Fruit fly (Drosophila melanogaster) whole organism, prepupa: Measurements from ENCODE around the gene CG15202.

Source experiments
- Blimp-1 ChIP-seq: fragments of 200-800 bp; sonication (Bioruptor generic); optimal IDR thresholded peaks from 3 replicates; lab custom pipeline; 2017; ENCODE audit warnings: missing biosample characterization, missing genetic modification characterization, mild to moderate bottlenecking, moderate library complexity, missing genetic modification reagents
- CG10631 ChIP-seq: fragments of 200-800 bp; sonication (Bioruptor generic); optimal IDR thresholded peaks from 2 replicates; lab custom pipeline; 2016; ENCODE audit warnings: missing biosample characterization, missing genetic modification characterization
- CG10669 ChIP-seq: fragments of 200-800 bp; sonication (Bioruptor generic); optimal IDR thresholded peaks from 3 replicates; lab custom pipeline; 2018; ENCODE audit warnings: missing biosample characterization, mild to moderate bottlenecking, missing genetic modification characterization, moderate library complexity
- CG11294 ChIP-seq: fragments of 200-800 bp; sonication (Bioruptor generic); IDR thresholded peaks from 2 replicates; pipeline ENCODE4 v1.3.6; 2022; ENCODE audit warnings: missing biosample characterization, missing genetic modification characterization
- CG11762 ChIP-seq: fragments of 200-800 bp; sonication (Bioruptor generic); optimal IDR thresholded peaks from 3 replicates; lab custom pipeline; 2016; ENCODE audit warnings: missing biosample characterization, missing genetic modification characterization; ENCODE audit not compliant: insufficient read depth
- CG11902 ChIP-seq: fragments of 200-800 bp; sonication (Bioruptor generic); optimal IDR thresholded peaks from 3 replicates; lab custom pipeline; 2016; ENCODE audit warnings: missing biosample characterization, missing genetic modification characterization
- CG15336 ChIP-seq: fragments of 200-800 bp; sonication (Bioruptor generic); IDR thresholded peaks from 2 replicates; pipeline ENCODE4 v1.3.6; 2022; ENCODE audit warnings: missing biosample characterization, missing genetic modification characterization
- CG1621 ChIP-seq: fragments of 200-800 bp; sonication (Bioruptor generic); optimal IDR thresholded peaks from 3 replicates; lab custom pipeline; 2018; ENCODE audit warnings: missing biosample characterization, mild to moderate bottlenecking, missing genetic modification characterization
- CG16779 ChIP-seq: fragments of 200-800 bp; sonication (Bioruptor generic); optimal IDR thresholded peaks from 3 replicates; lab custom pipeline; 2017; ENCODE audit warnings: missing biosample characterization, mild to moderate bottlenecking, missing genetic modification characterization
- CG3032 ChIP-seq: fragments of 200-800 bp; optimal IDR thresholded peaks from 2 replicates; lab custom pipeline; 2019; ENCODE audit warnings: missing biosample characterization, mild to moderate bottlenecking, missing genetic modification characterization, moderate library complexity
- CG31627 ChIP-seq: fragments of 200-800 bp; sonication (Bioruptor generic); optimal IDR thresholded peaks from 3 replicates; lab custom pipeline; 2016; ENCODE audit warnings: missing biosample characterization, missing genetic modification characterization
- CG32006 ChIP-seq: fragments of 200-800 bp; sonication (Bioruptor generic); optimal IDR thresholded peaks from 3 replicates; lab custom pipeline; 2017; ENCODE audit warnings: missing biosample characterization, mild to moderate bottlenecking, missing genetic modification characterization
- CG34406 ChIP-seq: fragments of 200-800 bp; sonication (Bioruptor generic); optimal IDR thresholded peaks from 3 replicates; lab custom pipeline; 2016; ENCODE audit warnings: missing biosample characterization, missing genetic modification characterization
- CG3919 ChIP-seq: fragments of 200-800 bp; sonication (Bioruptor generic); optimal IDR thresholded peaks from 3 replicates; lab custom pipeline; 2016; ENCODE audit warnings: missing biosample characterization, missing genetic modification characterization
- CG4318 ChIP-seq: fragments of 200-800 bp; sonication (Bioruptor generic); optimal IDR thresholded peaks from 3 replicates; lab custom pipeline; 2017; ENCODE audit warnings: missing biosample characterization, mild to moderate bottlenecking, missing genetic modification characterization
- CG6163 ChIP-seq: fragments of 200-800 bp; sonication (Bioruptor generic); IDR thresholded peaks from 3 replicates; pipeline ENCODE4 v1.3.6; 2022; ENCODE audit warnings: missing biosample characterization, missing genetic modification characterization
- CG6276 ChIP-seq: fragments of 200-800 bp; sonication (Bioruptor generic); optimal IDR thresholded peaks from 2 replicates; lab custom pipeline; 2017; ENCODE audit warnings: missing biosample characterization, mild to moderate bottlenecking, missing genetic modification characterization
- CG6792 ChIP-seq: fragments of 200-800 bp; sonication (Bioruptor generic); optimal IDR thresholded peaks from 3 replicates; lab custom pipeline; 2016; ENCODE audit warnings: missing biosample characterization, missing genetic modification characterization
- CG7368 ChIP-seq: fragments of 200-800 bp; sonication (Bioruptor generic); optimal IDR thresholded peaks from 3 replicates; lab custom pipeline; 2016; ENCODE audit warnings: missing biosample characterization, missing genetic modification characterization
- CG8119 ChIP-seq: fragments of 200-800 bp; sonication (Bioruptor generic); IDR thresholded peaks from 3 replicates; pipeline ENCODE4 v1.3.6; 2022; ENCODE audit warnings: missing biosample characterization, missing genetic modification characterization
- CG8319 ChIP-seq: fragments of 200-800 bp; sonication (Bioruptor generic); optimal IDR thresholded peaks from 3 replicates; lab custom pipeline; 2016; ENCODE audit warnings: missing biosample characterization, missing genetic modification characterization
- CG8632 ChIP-seq: fragments of 200-800 bp; sonication (Bioruptor generic); optimal IDR thresholded peaks from 3 replicates; lab custom pipeline; 2016; ENCODE audit warnings: missing biosample characterization, missing genetic modification characterization
- CG9139 ChIP-seq: fragments of 200-800 bp; sonication (Bioruptor generic); optimal IDR thresholded peaks from 3 replicates; lab custom pipeline; 2017; ENCODE audit warnings: missing biosample characterization, mild to moderate bottlenecking, missing genetic modification characterization
- Eip75B ChIP-seq: fragments of 200-800 bp; sonication (Bioruptor generic); optimal IDR thresholded peaks from 3 replicates; lab custom pipeline; 2016; ENCODE audit warnings: missing biosample characterization, missing genetic modification characterization
- Eip78C ChIP-seq: fragments of 200-800 bp; sonication (Bioruptor generic); peaks from one replicate; lab custom pipeline; 2016; ENCODE audit warnings: missing biosample characterization, missing genetic modification characterization
- Ets21C ChIP-seq: fragments of 200-800 bp; sonication (Bioruptor generic); optimal IDR thresholded peaks from 3 replicates; lab custom pipeline; 2016; ENCODE audit warnings: missing biosample characterization, missing genetic modification characterization
- Ets96B ChIP-seq: fragments of 200-800 bp; optimal IDR thresholded peaks from 2 replicates; lab custom pipeline; 2019; ENCODE audit warnings: missing biosample characterization, mild to moderate bottlenecking, missing genetic modification characterization, moderate library complexity
- Gug ChIP-seq: fragments of 200-800 bp; sonication (Bioruptor generic); IDR thresholded peaks from 2 replicates; pipeline ENCODE4 v1.3.6; 2022; ENCODE audit warnings: missing biosample characterization, missing genetic modification characterization
- Hr39 ChIP-seq: fragments of 200-800 bp; sonication (Bioruptor generic); optimal IDR thresholded peaks from 2 replicates; lab custom pipeline; 2016; ENCODE audit warnings: missing biosample characterization, missing genetic modification characterization
- Hr4 ChIP-seq: fragments of 200-800 bp; sonication (Bioruptor generic); optimal IDR thresholded peaks from 3 replicates; lab custom pipeline; 2016; ENCODE audit warnings: missing biosample characterization, missing genetic modification characterization
- Lpt ChIP-seq: fragments of 200-800 bp; sonication (Bioruptor generic); optimal IDR thresholded peaks from 3 replicates; lab custom pipeline; 2016; ENCODE audit warnings: missing biosample characterization, missing genetic modification characterization
- Smox ChIP-seq: fragments of 200-800 bp; sonication (Bioruptor generic); optimal IDR thresholded peaks from 3 replicates; lab custom pipeline; 2016; ENCODE audit warnings: missing biosample characterization, missing genetic modification characterization
- Sox102F ChIP-seq: fragments of 200-800 bp; sonication (Bioruptor generic); optimal IDR thresholded peaks from 2 replicates; lab custom pipeline; 2016; ENCODE audit warnings: missing biosample characterization, mild to moderate bottlenecking, missing genetic modification characterization
- Sox14 ChIP-seq: fragments of 200-800 bp; sonication (Bioruptor generic); optimal IDR thresholded peaks from 3 replicates; lab custom pipeline; 2016; ENCODE audit warnings: missing biosample characterization, missing genetic modification characterization
- Sox15 ChIP-seq: fragments of 200-800 bp; sonication (Bioruptor generic); optimal IDR thresholded peaks from 3 replicates; lab custom pipeline; 2016; ENCODE audit warnings: missing biosample characterization, missing genetic modification characterization
- achi ChIP-seq: fragments of 200-800 bp; sonication (Bioruptor generic); optimal IDR thresholded peaks from 3 replicates; lab custom pipeline; 2016; ENCODE audit warnings: missing biosample characterization, missing genetic modification characterization
- acj6 ChIP-seq: fragments of 200-800 bp; sonication (Bioruptor generic); optimal IDR thresholded peaks from 3 replicates; lab custom pipeline; 2016; ENCODE audit warnings: missing biosample characterization, missing genetic modification characterization
- cyc ChIP-seq: fragments of 200-800 bp; sonication (Bioruptor generic); optimal IDR thresholded peaks from 3 replicates; lab custom pipeline; 2016; ENCODE audit warnings: missing biosample characterization, missing genetic modification characterization
- dac ChIP-seq: fragments of 200-800 bp; sonication (Bioruptor generic); optimal IDR thresholded peaks from 2 replicates; lab custom pipeline; 2017; ENCODE audit warnings: missing biosample characterization, mild to moderate bottlenecking, missing genetic modification characterization
- eg ChIP-seq: fragments of 200-800 bp; sonication (Bioruptor generic); IDR thresholded peaks from 3 replicates; pipeline ENCODE4 v1.3.6; 2022; ENCODE audit warnings: missing biosample characterization, missing genetic modification characterization
- esn ChIP-seq: fragments of 200-800 bp; sonication (Bioruptor generic); optimal IDR thresholded peaks from 2 replicates; lab custom pipeline; 2016; ENCODE audit warnings: missing biosample characterization, mild to moderate bottlenecking, missing genetic modification characterization, moderate library complexity
- fd59A ChIP-seq: fragments of 200-800 bp; sonication (Bioruptor generic); optimal IDR thresholded peaks from 2 replicates; lab custom pipeline; 2017; ENCODE audit warnings: missing biosample characterization, mild to moderate bottlenecking, missing genetic modification characterization, missing genetic modification reagents
- fkh ChIP-seq: fragments of 200-800 bp; sonication (Bioruptor generic); optimal IDR thresholded peaks from 3 replicates; lab custom pipeline; 2017; ENCODE audit warnings: missing biosample characterization, mild to moderate bottlenecking, missing genetic modification characterization, moderate library complexity
- lz ChIP-seq: fragments of 200-800 bp; sonication (Bioruptor generic); optimal IDR thresholded peaks from 3 replicates; lab custom pipeline; 2016; ENCODE audit warnings: missing biosample characterization, missing genetic modification characterization
- net ChIP-seq: fragments of 200-800 bp; sonication (Bioruptor generic); optimal IDR thresholded peaks from 3 replicates; lab custom pipeline; 2016; ENCODE audit warnings: missing biosample characterization, missing genetic modification characterization
- pdm3 ChIP-seq: fragments of 200-800 bp; sonication (Bioruptor generic); optimal IDR thresholded peaks from 3 replicates; lab custom pipeline; 2016; ENCODE audit warnings: missing biosample characterization, missing genetic modification characterization
- spab ChIP-seq: fragments of 200-800 bp; sonication (Bioruptor generic); optimal IDR thresholded peaks from 2 replicates; lab custom pipeline; 2017; ENCODE audit warnings: missing biosample characterization, mild to moderate bottlenecking, missing genetic modification characterization, missing genetic modification reagents
- ss ChIP-seq, 2 experiments: fragments of 200-800 bp; sonication (Bioruptor generic); optimal IDR thresholded peaks; 2 replicates in 1 of 2; 3 replicates in 1 of 2; lab custom pipeline; 2017 to 2018; ENCODE audit warnings: mild to moderate bottlenecking in 2 of 2, missing biosample characterization in 2 of 2, missing genetic modification characterization in 2 of 2, moderate library complexity in 1 of 2
- svp ChIP-seq: fragments of 200-800 bp; sonication (Bioruptor generic); peaks from one replicate; lab custom pipeline; 2016; ENCODE audit warnings: missing biosample characterization, missing genetic modification characterization
- topi ChIP-seq: fragments of 200-800 bp; sonication (Bioruptor generic); optimal IDR thresholded peaks from 3 replicates; lab custom pipeline; 2016; ENCODE audit warnings: missing biosample characterization, missing genetic modification characterization
- vri ChIP-seq: fragments of 200-800 bp; sonication (Bioruptor generic); optimal IDR thresholded peaks from 3 replicates; lab custom pipeline; 2016; ENCODE audit warnings: missing biosample characterization, mild to moderate bottlenecking, missing genetic modification characterization

CG15202 gene

DNA sequence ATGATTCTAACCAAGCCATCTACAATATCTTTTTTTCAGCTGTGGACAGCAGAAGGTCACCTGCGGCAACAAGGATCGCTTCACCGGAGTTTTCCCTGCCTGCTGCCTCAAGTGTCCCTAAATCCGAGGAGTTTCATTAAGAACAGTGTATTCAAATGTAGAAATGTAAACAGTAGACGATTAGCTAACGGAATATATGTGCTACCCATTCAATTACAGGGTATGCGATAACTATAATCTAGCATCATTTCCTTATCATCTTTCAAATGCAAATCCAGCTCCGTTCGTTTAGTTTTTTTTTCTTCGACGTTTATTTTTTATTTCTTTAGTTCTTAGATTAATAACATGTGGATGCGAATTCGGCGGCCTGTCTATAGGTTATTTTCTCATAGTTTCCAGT, 2.2 kb downstream of the CG15202 start:
- TF ChIP-seq CG6792 (GFP tag; lab: Kevin White, UChicago) (no peak), pdm3 (no peak), Eip78C (no peak), Hr39 (GFP tag; lab: Kevin White, UChicago) (no peak), Sox14 (no peak)
- TF ChIP-seq, all 60 proteins: peak for 0

DNA sequence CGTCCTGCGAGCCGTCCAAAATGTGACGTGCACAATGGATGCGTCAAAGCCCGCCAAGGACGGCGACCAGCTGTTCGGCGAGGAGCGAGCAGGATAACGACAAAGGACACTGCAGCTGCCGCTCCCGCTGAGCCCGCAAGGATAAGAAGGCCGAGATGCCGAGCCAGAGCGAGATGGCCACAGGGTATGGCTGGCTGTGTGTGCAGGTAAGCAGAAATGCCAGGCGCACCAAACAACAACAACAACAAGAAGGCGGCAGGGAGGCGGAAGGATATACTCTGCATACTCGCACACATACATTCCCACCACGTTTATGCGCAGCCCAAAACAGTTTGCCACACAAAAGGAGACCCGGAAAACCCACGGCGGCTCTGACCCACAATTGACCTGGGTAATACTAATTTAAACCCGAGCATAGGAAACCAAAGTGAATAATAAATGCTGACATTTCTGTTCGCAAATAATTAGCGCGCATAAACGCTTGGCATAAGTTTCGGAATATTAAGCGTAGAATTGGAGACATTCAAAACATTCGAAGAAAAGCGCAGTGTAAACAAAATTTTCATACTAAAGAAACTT, 4.3 kb downstream of the CG15202 start:
- TF ChIP-seq CG3032 (tag; lab: Kevin White, UChicago) (peak; percentile 29), dac (GFP tag; lab: Kevin White, UChicago) (no peak), esn (GFP tag; lab: Kevin White, UChicago) (peak; percentile 27), CG31627 (GFP tag; lab: Kevin White, UChicago) (peak; percentile 30), CG4318 (GFP tag; lab: Kevin White, UChicago) (no peak), CG8632 (GFP tag; lab: Kevin White, UChicago) (no peak), svp (peak; percentile 76), CG32006 (GFP tag; lab: Kevin White, UChicago) (peak; percentile 30), CG10669 (peak; percentile 44), CG34406 (GFP tag; lab: Kevin White, UChicago) (peak; percentile 6), net (GFP tag; lab: Kevin White, UChicago) (no peak), Gug (GFP tag; lab: Robert Waterston, UW) (0 out of 2 replicates have a peak, but pooled peaks have one; percentile 9), CG15336 (GFP tag; lab: Robert Waterston, UW) (0 out of 2 replicates have a peak, but pooled peaks have one; percentile 14), achi (GFP tag; lab: Kevin White, UChicago) (peak; percentile 14), Sox15 (no peak), lz (peak; percentile 15), eg (GFP tag; lab: Robert Waterston, UW) (peak; percentile 76), fkh (GFP tag; lab: Kevin White, UChicago) (no peak), CG11762 (no peak), CG11294 (GFP tag; lab: Robert Waterston, UW) (no peak), CG8319 (GFP tag; lab: Kevin White, UChicago) (no peak), CG6163 (GFP tag; lab: Robert Waterston, UW) (peak; percentile 77), CG1621 (tag; lab: Kevin White, UChicago) (no peak), Blimp-1 (no peak), Smox (GFP tag; lab: Kevin White, UChicago) (peak; percentile 8), spab (GFP tag; lab: Kevin White, UChicago) (no peak), CG6276 (GFP tag; lab: Kevin White, UChicago) (no peak), ss (GFP tag; optimal IDR thresholded peaks at IDR 0.05; lab: Kevin White, UChicago) (peak in 1 of 2 experiments; percentile 61), CG10631 (GFP tag; lab: Kevin White, UChicago) (no peak), Lpt (no peak), CG7368 (GFP tag; lab: Kevin White, UChicago) (peak; percentile 30), Hr4 (GFP tag; lab: Kevin White, UChicago) (peak; percentile 25), CG16779 (tag; lab: Kevin White, UChicago) (no peak), vri (GFP tag; lab: Kevin White, UChicago) (no peak), CG11902 (GFP tag; lab: Kevin White, UChicago) (no peak), topi (peak; percentile 51), acj6 (GFP tag; lab: Kevin White, UChicago) (peak; percentile 50), CG9139 (GFP tag; lab: Kevin White, UChicago) (no peak), Sox102F (GFP tag; lab: Kevin White, UChicago) (peak; percentile 20), Ets96B (tag; lab: Kevin White, UChicago) (peak; percentile 38), Eip75B (GFP tag; lab: Kevin White, UChicago) (peak; percentile 1), cyc (peak; percentile 1), Eip78C (peak; percentile 62), fd59A (GFP tag; lab: Kevin White, UChicago) (no peak), CG3919 (peak; percentile 37), Ets21C (GFP tag; lab: Kevin White, UChicago) (no peak), CG8119 (GFP tag; lab: Robert Waterston, UW) (peak; percentile 33; the same call in 1 of the 3 replicates)
